Worm (Caenorhabditis elegans) whole organism, late embryonic: ENCODE results near the gene paml-1.

Experiments used
- C08G9.2 ChIP-seq: sonication (generic microtip); optimal IDR thresholded peaks from 2 replicates; lab custom pipeline; 2016; ENCODE audit warnings: mild to moderate bottlenecking, missing genetic modification characterization, moderate library complexity, missing compliant biosample characterization
- C38D4.7 ChIP-seq: fragments of 200-800 bp; sonication (Bioruptor generic); optimal IDR thresholded peaks from 2 replicates; lab custom pipeline; 2018; ENCODE audit warnings: mild to moderate bottlenecking, missing genetic modification characterization, moderate library complexity, missing compliant biosample characterization
- F13H6.1 ChIP-seq: sonication (generic microtip); optimal IDR thresholded peaks from 2 replicates; lab custom pipeline; 2016; ENCODE audit warnings: missing genetic modification characterization, missing compliant biosample characterization
- K02D7.2 ChIP-seq: sonication (generic microtip); optimal IDR thresholded peaks from 2 replicates; lab custom pipeline; 2017; ENCODE audit warnings: mild to moderate bottlenecking, missing genetic modification characterization, missing compliant biosample characterization
- K09A11.1 ChIP-seq: sonication (generic microtip); optimal IDR thresholded peaks from 2 replicates; lab custom pipeline; 2017; ENCODE audit warnings: antibody characterized with exemption, mild to moderate bottlenecking, missing genetic modification characterization, missing compliant biosample characterization; ENCODE audit not compliant: insufficient read depth
- T23F11.4 ChIP-seq: fragments of 200-800 bp; sonication (Bioruptor generic); optimal IDR thresholded peaks from 2 replicates; lab custom pipeline; 2018; ENCODE audit warnings: mild to moderate bottlenecking, missing genetic modification characterization, missing compliant biosample characterization
- Y22D7AL.16 ChIP-seq: sonication (generic microtip); optimal IDR thresholded peaks from 2 replicates; lab custom pipeline; 2016; ENCODE audit warnings: missing genetic modification characterization, missing compliant biosample characterization
- ama-1 ChIP-seq: fragments of 150-350 bp; optimal IDR thresholded peaks from 2 replicates; lab custom pipeline; 2014
- ceh-18 ChIP-seq: sonication (generic microtip); optimal IDR thresholded peaks from 2 replicates; lab custom pipeline; 2016; ENCODE audit warnings: missing genetic modification characterization, missing compliant biosample characterization
- ceh-19 ChIP-seq: fragments of 200-800 bp; sonication (Bioruptor generic); optimal IDR thresholded peaks from 2 replicates; lab custom pipeline; 2018; ENCODE audit warnings: mild to moderate bottlenecking, missing genetic modification characterization, missing compliant biosample characterization
- ceh-2 ChIP-seq: sonication (generic microtip); optimal IDR thresholded peaks from 2 replicates; lab custom pipeline; 2016; ENCODE audit warnings: missing genotype, missing genetic modification characterization, missing compliant biosample characterization
- ceh-22 ChIP-seq: sonication (generic microtip); optimal IDR thresholded peaks from 2 replicates; lab custom pipeline; 2017; ENCODE audit warnings: missing biosample characterization, missing genetic modification characterization
- ceh-24 ChIP-seq: sonication (generic microtip); optimal IDR thresholded peaks from 2 replicates; lab custom pipeline; 2016; ENCODE audit warnings: mild to moderate bottlenecking, missing genetic modification characterization, missing compliant biosample characterization
- ceh-31 ChIP-seq: sonication (generic microtip); optimal IDR thresholded peaks from 2 replicates; lab custom pipeline; 2016; ENCODE audit warnings: missing genetic modification characterization, missing compliant biosample characterization
- ceh-34 ChIP-seq: sonication (generic microtip); optimal IDR thresholded peaks from 2 replicates; lab custom pipeline; 2016; ENCODE audit warnings: mild to moderate bottlenecking, missing genetic modification characterization, missing compliant biosample characterization
- ceh-48 ChIP-seq: sonication (generic microtip); optimal IDR thresholded peaks from 2 replicates; lab custom pipeline; 2016; ENCODE audit warnings: missing genetic modification characterization, inconsistent platforms, missing compliant biosample characterization
- ceh-6 ChIP-seq: fragments of 200-800 bp; sonication (Bioruptor generic); optimal IDR thresholded peaks from 2 replicates; lab custom pipeline; 2018; ENCODE audit warnings: mild to moderate bottlenecking, missing genetic modification characterization, missing compliant biosample characterization
- che-1 ChIP-seq: sonication (generic microtip); optimal IDR thresholded peaks from 2 replicates; lab custom pipeline; 2016; ENCODE audit warnings: mild to moderate bottlenecking, missing genetic modification characterization, missing compliant biosample characterization
- dve-1 ChIP-seq: sonication (generic microtip); optimal IDR thresholded peaks from 2 replicates; lab custom pipeline; 2017; ENCODE audit warnings: antibody characterized with exemption, mild to moderate bottlenecking, missing genetic modification characterization, missing compliant biosample characterization
- elt-2 ChIP-seq: sonication (generic microtip); optimal IDR thresholded peaks from 2 replicates; lab custom pipeline; 2016; ENCODE audit warnings: missing genetic modification reagents, missing genetic modification characterization, missing compliant biosample characterization
- elt-4 ChIP-seq: sonication (generic microtip); optimal IDR thresholded peaks from 2 replicates; lab custom pipeline; 2016; ENCODE audit warnings: missing genetic modification characterization, missing compliant biosample characterization
- ets-4 ChIP-seq: sonication (generic microtip); optimal IDR thresholded peaks from 2 replicates; lab custom pipeline; 2016; ENCODE audit warnings: missing genetic modification characterization, missing compliant biosample characterization
- eyg-1 ChIP-seq: sonication (generic microtip); optimal IDR thresholded peaks from 2 replicates; lab custom pipeline; 2016; ENCODE audit warnings: missing genotype, missing genetic modification characterization, missing compliant biosample characterization
- fax-1 ChIP-seq: sonication (generic microtip); optimal IDR thresholded peaks from 2 replicates; lab custom pipeline; 2016; ENCODE audit warnings: missing genotype, missing genetic modification characterization, missing compliant biosample characterization
- fkh-10 ChIP-seq: fragments of 150-350 bp; optimal IDR thresholded peaks from 2 replicates; lab custom pipeline; 2014; ENCODE audit warnings: missing biosample characterization, missing genetic modification reagents, missing genetic modification characterization
- hlh-30 ChIP-seq: sonication (generic microtip); optimal IDR thresholded peaks from 2 replicates; lab custom pipeline; 2017; ENCODE audit warnings: antibody characterized with exemption, missing genetic modification characterization, missing compliant biosample characterization; ENCODE audit not compliant: insufficient read depth
- hlh-8 ChIP-seq: sonication (generic microtip); optimal IDR thresholded peaks from 2 replicates; lab custom pipeline; 2016; ENCODE audit warnings: missing genotype, missing genetic modification characterization, missing compliant biosample characterization
- madf-2 ChIP-seq: sonication (generic microtip); optimal IDR thresholded peaks from 2 replicates; lab custom pipeline; 2017; ENCODE audit warnings: missing genetic modification characterization, missing compliant biosample characterization
- nfya-1 ChIP-seq: sonication (generic microtip); optimal IDR thresholded peaks from 2 replicates; lab custom pipeline; 2017; ENCODE audit warnings: missing genetic modification characterization, mild to moderate bottlenecking, missing compliant biosample characterization, antibody characterized with exemption, moderate library complexity
- nhr-11 ChIP-seq: fragments of 150-350 bp; optimal IDR thresholded peaks from 2 replicates; lab custom pipeline; 2014; ENCODE audit warnings: missing biosample characterization, missing genetic modification characterization
- nhr-232 ChIP-seq: sonication (generic microtip); optimal IDR thresholded peaks from 2 replicates; lab custom pipeline; 2016; ENCODE audit warnings: missing genetic modification characterization, missing compliant biosample characterization
- npax-4 ChIP-seq: sonication (generic microtip); optimal IDR thresholded peaks from 2 replicates; lab custom pipeline; 2016; ENCODE audit warnings: missing genetic modification characterization, missing compliant biosample characterization
- pag-3 ChIP-seq: sonication (generic microtip); optimal IDR thresholded peaks from 2 replicates; lab custom pipeline; 2016; ENCODE audit warnings: missing compliant biosample characterization, missing genetic modification characterization, borderline replicate concordance
- pax-1 ChIP-seq: fragments of 150-350 bp; optimal IDR thresholded peaks from 2 replicates; lab custom pipeline; 2014; ENCODE audit warnings: missing biosample characterization, missing genetic modification characterization
- pha-2 ChIP-seq: sonication (generic microtip); optimal IDR thresholded peaks from 2 replicates; lab custom pipeline; 2017; ENCODE audit warnings: mild to moderate bottlenecking, missing genetic modification characterization, missing compliant biosample characterization
- pqm-1 ChIP-seq: sonication (generic microtip); optimal IDR thresholded peaks from 2 replicates; lab custom pipeline; 2016; ENCODE audit warnings: missing genetic modification characterization, missing compliant biosample characterization
- pros-1 ChIP-seq: fragments of 150-350 bp; optimal IDR thresholded peaks from 2 replicates; lab custom pipeline; 2014; ENCODE audit warnings: missing biosample characterization, missing genetic modification reagents, missing genetic modification characterization
- rnt-1 ChIP-seq: sonication (generic microtip); optimal IDR thresholded peaks from 2 replicates; lab custom pipeline; 2016; ENCODE audit warnings: missing genetic modification characterization, missing compliant biosample characterization
- syd-9 ChIP-seq: sonication (generic microtip); optimal IDR thresholded peaks from 2 replicates; lab custom pipeline; 2016; ENCODE audit warnings: mild to moderate bottlenecking, missing genetic modification characterization, moderate library complexity, missing compliant biosample characterization
- tbx-2 ChIP-seq: sonication (generic microtip); optimal IDR thresholded peaks from 2 replicates; lab custom pipeline; 2016; ENCODE audit warnings: missing genetic modification characterization, missing compliant biosample characterization
- ttx-3 ChIP-seq: sonication (generic microtip); optimal IDR thresholded peaks from 2 replicates; lab custom pipeline; 2016; ENCODE audit warnings: missing genetic modification reagents, missing genetic modification characterization, missing compliant biosample characterization
- unc-3 ChIP-seq, 2 experiments: fragments of 200-800 bp in 1 of 2; sonication (Bioruptor generic) in 1 of 2; sonication (generic microtip) in 1 of 2; conservative IDR thresholded peaks in 1 of 2; optimal IDR thresholded peaks in 1 of 2; 2 replicates each; pipeline versions ENCODE4 v1.3.6 to Lab custom; 2016 to 2022; ENCODE audit warnings: missing compliant biosample characterization in 2 of 2, missing genetic modification characterization in 2 of 2, missing genetic modification reagents in 1 of 2
- unc-42 ChIP-seq: sonication (generic microtip); optimal IDR thresholded peaks from 2 replicates; lab custom pipeline; 2016; ENCODE audit warnings: missing genotype, missing genetic modification characterization, missing compliant biosample characterization
- ztf-16 ChIP-seq: sonication (generic microtip); optimal IDR thresholded peaks from 2 replicates; lab custom pipeline; 2017; ENCODE audit warnings: missing genetic modification characterization, missing compliant biosample characterization

paml-1 gene

DNA sequence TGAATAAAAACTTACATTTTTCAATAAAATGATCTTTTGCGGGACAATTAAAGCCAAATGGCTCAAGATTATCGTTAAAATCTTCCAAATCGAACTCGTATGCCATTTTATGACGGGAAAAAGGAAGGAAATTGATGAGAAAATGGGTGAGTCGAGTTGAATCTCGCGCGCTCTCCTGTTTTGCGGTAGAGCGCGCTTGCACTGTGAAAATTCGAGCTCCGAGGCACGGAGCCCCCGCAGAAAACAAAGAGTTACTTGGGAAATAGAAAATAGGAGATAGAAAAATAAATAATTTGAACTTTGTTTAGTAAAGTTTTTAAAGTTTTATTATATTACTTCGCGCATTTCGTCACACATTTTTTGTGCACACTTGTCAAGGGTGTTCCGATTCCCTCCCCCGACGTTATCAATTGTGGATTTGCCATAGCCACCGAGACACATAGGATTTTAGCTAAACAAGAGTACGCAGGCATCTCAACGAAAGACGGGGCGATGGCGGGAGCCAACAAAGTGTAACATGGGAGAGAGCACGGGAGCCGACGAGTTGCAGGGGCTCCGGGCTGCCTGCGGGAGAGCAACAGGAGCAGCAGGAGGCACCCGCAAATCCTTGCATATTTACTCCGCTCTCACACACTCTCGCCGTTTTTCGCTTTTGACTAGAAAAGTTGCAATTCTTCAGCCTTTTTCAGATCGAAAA lies 14.7 kb upstream of the paml-1 start, which contains the start of the genes div-1 and cor-1:
TSS of gene div-1 (minus strand) at position 119 of the 697 bp plus-strand sequence.
TSS of gene cor-1 (plus strand) at position 671 of the 697 bp plus-strand sequence.
- no peak for TF ChIP-seq ztf-16 (tag; lab: Kevin White, UChicago)
- TF ChIP-seq che-1 (tag; lab: Kevin White, UChicago): no peak
- TF ChIP-seq hlh-8 (tag; lab: Kevin White, UChicago): peak; percentile 4
- TF ChIP-seq ttx-3 (tag; lab: Kevin White, UChicago): no peak
- TF ChIP-seq unc-3 (GFP tag; conservative IDR thresholded peaks at IDR 0.05; lab: Robert Waterston, UW): no peak
- no peak for TF ChIP-seq unc-3 (tag; optimal IDR thresholded peaks at IDR 0.05; lab: Kevin White, UChicago)
- TF ChIP-seq pha-2 (tag; lab: Kevin White, UChicago): no peak
- no peak for TF ChIP-seq ama-1 (lab: Kevin White, UChicago)
- TF ChIP-seq C38D4.7 (GFP tag; lab: Kevin White, UChicago): no peak
- TF ChIP-seq pros-1 (tag; lab: Kevin White, UChicago): no peak
- TF ChIP-seq fax-1 (tag; lab: Kevin White, UChicago): no peak
- no peak for TF ChIP-seq K02D7.2 (tag; lab: Kevin White, UChicago)
- no peak for TF ChIP-seq ceh-6 (GFP tag; lab: Kevin White, UChicago)
- TF ChIP-seq F13H6.1 (tag; lab: Kevin White, UChicago): no peak
- peak; percentile 29 for TF ChIP-seq elt-2 (tag; lab: Kevin White, UChicago)
- TF ChIP-seq elt-4 (tag; lab: Kevin White, UChicago): no peak
- peak; percentile 56 for TF ChIP-seq tbx-2 (tag; lab: Kevin White, UChicago)
- no peak for TF ChIP-seq dve-1
- TF ChIP-seq syd-9 (tag; lab: Kevin White, UChicago): no peak
- no peak for TF ChIP-seq pax-1 (tag; lab: Kevin White, UChicago)
- no peak for TF ChIP-seq K09A11.1 (tag; lab: Kevin White, UChicago)
- no peak for TF ChIP-seq ceh-34 (tag; lab: Kevin White, UChicago)
- no peak for TF ChIP-seq eyg-1 (tag; lab: Kevin White, UChicago)
- TF ChIP-seq T23F11.4 (GFP tag; lab: Kevin White, UChicago): no peak
- TF ChIP-seq nhr-232: no peak
- peak; percentile 50 for TF ChIP-seq rnt-1 (tag; lab: Kevin White, UChicago)
- TF ChIP-seq ceh-24 (tag; lab: Kevin White, UChicago): no peak
- no peak for TF ChIP-seq ceh-48 (tag; lab: Kevin White, UChicago)
- no peak for TF ChIP-seq hlh-30
- TF ChIP-seq nhr-11 (tag; lab: Kevin White, UChicago): no peak
- no peak for TF ChIP-seq pag-3 (tag; lab: Kevin White, UChicago)
- TF ChIP-seq ceh-18 (tag; lab: Kevin White, UChicago): peak; percentile 76
- no peak for TF ChIP-seq Y22D7AL.16
- TF ChIP-seq nfya-1 (tag; lab: Kevin White, UChicago): no peak
- no peak for TF ChIP-seq fkh-10 (GFP tag; lab: Kevin White, UChicago)
- no peak for TF ChIP-seq C08G9.2 (tag; lab: Kevin White, UChicago)
- TF ChIP-seq npax-4: no peak
- TF ChIP-seq pqm-1 (tag; lab: Kevin White, UChicago): no peak
- TF ChIP-seq ceh-31 (tag; lab: Kevin White, UChicago): peak; percentile 14
- peak; percentile 36 for TF ChIP-seq ceh-2
- TF ChIP-seq ceh-19 (GFP tag; lab: Kevin White, UChicago): no peak
- TF ChIP-seq unc-42 (tag; lab: Kevin White, UChicago): no peak
- TF ChIP-seq ets-4 (tag; lab: Kevin White, UChicago): peak; percentile 24
- no peak for TF ChIP-seq madf-2 (tag; lab: Kevin White, UChicago)
- TF ChIP-seq ceh-22 (tag; lab: Kevin White, UChicago): no peak
- TF ChIP-seq, all 69 proteins: peak for 8
